Worm (Caenorhabditis elegans): Measurements from ENCODE around the gene adm-4.
A peak's percentile ranks its signal among the peaks of the same experiment; 100 is the strongest.

Gene adm-4

ce11 chrX:7798248-7799020, at the start of gene adm-4:
Gene adm-4 (minus strand): TSS chrX:7798298.
- TF ChIP-seq hlh-26 (GFP tag; conservative IDR thresholded peaks at IDR 0.05) (no peak), unc-130 (GFP tag; optimal IDR thresholded peaks at IDR 0.05) (peak; percentile 27), K12H6.12 (tag; optimal IDR thresholded peaks at IDR 0.05) (peak; percentile 37), let-526 (GFP tag; IDR thresholded peaks at IDR 0.05) (no peak), ZK185.1 (tag; optimal IDR thresholded peaks at IDR 0.05; ENCODE audit: poor library complexity, severe bottlenecking) (peak; percentile 71), attf-5 (GFP tag; optimal IDR thresholded peaks at IDR 0.05) (no peak), lin-35 (GFP tag; optimal IDR thresholded peaks at IDR 0.05) (no peak), lin-40 (tag; optimal IDR thresholded peaks at IDR 0.05) (peak; percentile 15), fkh-3 (tag; optimal IDR thresholded peaks at IDR 0.05) (no peak), akir-1 (GFP tag; optimal IDR thresholded peaks at IDR 0.05) (no peak), ceh-58 (GFP tag; IDR thresholded peaks at IDR 0.05) (no peak)

- no peak for TF ChIP-seq B0019.2 (GFP tag; conservative IDR thresholded peaks at IDR 0.05)
- TF ChIP-seq madf-3 (GFP tag; IDR thresholded peaks at IDR 0.05): no peak
- TF ChIP-seq hmg-1.2 (GFP tag; IDR thresholded peaks at IDR 0.05): no peak
- no peak for TF ChIP-seq zfh-2 (GFP tag; conservative IDR thresholded peaks at IDR 0.05)
- no peak for TF ChIP-seq madf-6 (GFP tag; IDR thresholded peaks at IDR 0.05)
- no peak for TF ChIP-seq ekl-4 (GFP tag; IDR thresholded peaks at IDR 0.05)
- no peak for TF ChIP-seq D2030.7 (GFP tag; IDR thresholded peaks at IDR 0.05)
- no peak for TF ChIP-seq ceh-79 (tag; optimal IDR thresholded peaks at IDR 0.05)
- TF ChIP-seq B0261.1 (tag; optimal IDR thresholded peaks at IDR 0.05): no peak
- no peak for TF ChIP-seq ceh-27 (GFP tag; optimal IDR thresholded peaks at IDR 0.05)
- TF ChIP-seq rcor-1 (GFP tag; IDR thresholded peaks at IDR 0.05): no peak
- TF ChIP-seq let-526 (GFP tag; IDR thresholded peaks at IDR 0.05): no peak
- no peak for TF ChIP-seq snpc-4 (GFP tag; optimal IDR thresholded peaks at IDR 0.05)
- no peak for TF ChIP-seq snpc-4 (tag; optimal IDR thresholded peaks at IDR 0.05)
- no peak for TF ChIP-seq Y56A3A.18 (GFP tag; IDR thresholded peaks at IDR 0.05)
- no peak for TF ChIP-seq ccch-3 (GFP tag; optimal IDR thresholded peaks at IDR 0.05)
Observed at ce11 chrX:7847413-7847812, 49.3 kb upstream of the adm-4 start, which contains the start of gene C54D2.6. Gene C54D2.6 (minus strand): TSS chrX:7847513.

- no peak for TF ChIP-seq F37B4.10 (GFP tag; IDR thresholded peaks at IDR 0.05)
- no peak for TF ChIP-seq madf-6 (GFP tag; IDR thresholded peaks at IDR 0.05)
- no peak for TF ChIP-seq hmg-1.2 (GFP tag; IDR thresholded peaks at IDR 0.05)
- TF ChIP-seq mxl-1 (tag; optimal IDR thresholded peaks at IDR 0.05): no peak
- no peak for TF ChIP-seq repo-1 (tag; optimal IDR thresholded peaks at IDR 0.05)
Observed at ce11 chrX:7842241-7842640, 44.1 kb upstream of the adm-4 start, which contains the start of gene idpp-11. Gene idpp-11 (plus strand): TSS chrX:7842541.

ce11 chrX:7839989-7840388, 41.9 kb upstream of the adm-4 start:
- TF ChIP-seq hlh-12 (tag; optimal IDR thresholded peaks at IDR 0.05) (no peak), F57A8.1 (GFP tag; optimal IDR thresholded peaks at IDR 0.05) (no peak), F37B4.10 (GFP tag; IDR thresholded peaks at IDR 0.05) (no peak), tbx-9 (tag; optimal IDR thresholded peaks at IDR 0.05; ENCODE audit: borderline replicate concordance) (no peak), F39B2.1 (GFP tag; IDR thresholded peaks at IDR 0.05) (no peak), ceh-100 (GFP tag; IDR thresholded peaks at IDR 0.05) (no peak), dpff-1 (tag; optimal IDR thresholded peaks at IDR 0.05) (no peak), madf-10 (tag; optimal IDR thresholded peaks at IDR 0.05) (no peak), lin-54 (GFP tag; optimal IDR thresholded peaks at IDR 0.05) (no peak), F52B5.7 (tag; optimal IDR thresholded peaks at IDR 0.05) (no peak), lin-35 (GFP tag; optimal IDR thresholded peaks at IDR 0.05) (no peak), attf-6 (GFP tag; IDR thresholded peaks at IDR 0.05) (no peak), F22D6.2 (tag; optimal IDR thresholded peaks at IDR 0.05) (no peak)

All from whole organism, young adult.